Worm (Caenorhabditis elegans) whole organism, L2 larva: Measurements from ENCODE around the gene K05F1.10.

Experiments used
- C34F6.9 ChIP-seq: fragments of 150-350 bp; optimal IDR thresholded peaks from 2 replicates; lab custom pipeline; 2014; ENCODE audit warnings: missing biosample characterization, missing genetic modification characterization
- ZK546.5 ChIP-seq: sonication (generic microtip); optimal IDR thresholded peaks from 2 replicates; lab custom pipeline; 2017; ENCODE audit warnings: missing biosample characterization, missing genetic modification characterization
- ama-1 ChIP-seq: fragments of 150-350 bp; optimal IDR thresholded peaks from 2 replicates; lab custom pipeline; 2018; ENCODE audit warnings: inconsistent platforms
- crh-2 ChIP-seq: sonication (generic microtip); optimal IDR thresholded peaks from 2 replicates; lab custom pipeline; 2017; ENCODE audit warnings: missing biosample characterization, missing genetic modification characterization
- egl-27 ChIP-seq: sonication (generic microtip); optimal IDR thresholded peaks from 3 replicates; lab custom pipeline; 2017; ENCODE audit warnings: missing biosample characterization, missing genetic modification reagents, missing genetic modification characterization
- elt-1 ChIP-seq: fragments of 150-350 bp; optimal IDR thresholded peaks from 2 replicates; lab custom pipeline; 2014; ENCODE audit warnings: missing biosample characterization, missing genetic modification characterization
- lin-13 ChIP-seq: fragments of 150-350 bp; optimal IDR thresholded peaks from 2 replicates; lab custom pipeline; 2014; ENCODE audit warnings: missing biosample characterization, missing genetic modification reagents, missing genetic modification characterization
- mdl-1 ChIP-seq, 2 experiments: fragments of 150-350 bp in 1 of 2; sonication (generic microtip) in 1 of 2; optimal IDR thresholded peaks; 2 replicates each; lab custom pipeline; 2017; ENCODE audit warnings: missing biosample characterization in 2 of 2, missing genetic modification characterization in 2 of 2
- nhr-6 ChIP-seq: fragments of 150-350 bp; optimal IDR thresholded peaks from 2 replicates; lab custom pipeline; 2014; ENCODE audit warnings: missing biosample characterization, missing genetic modification characterization
- sma-9 ChIP-seq, 2 experiments: fragments of 150-350 bp in 1 of 2; sonication (generic microtip) in 1 of 2; optimal IDR thresholded peaks; 2 replicates each; lab custom pipeline; 2014 to 2016; ENCODE audit warnings: missing genetic modification characterization in 2 of 2, mild to moderate bottlenecking in 1 of 2, missing biosample characterization in 1 of 2, missing compliant biosample characterization in 1 of 2, missing genetic modification reagents in 1 of 2, moderate library complexity in 1 of 2
- ztf-11 ChIP-seq: sonication (generic microtip); optimal IDR thresholded peaks from 2 replicates; lab custom pipeline; 2017; ENCODE audit warnings: missing biosample characterization, missing genetic modification characterization
- ztf-4 ChIP-seq: fragments of 150-350 bp; optimal IDR thresholded peaks from 2 replicates; lab custom pipeline; 2014; ENCODE audit warnings: missing biosample characterization, missing genetic modification characterization

DNA sequence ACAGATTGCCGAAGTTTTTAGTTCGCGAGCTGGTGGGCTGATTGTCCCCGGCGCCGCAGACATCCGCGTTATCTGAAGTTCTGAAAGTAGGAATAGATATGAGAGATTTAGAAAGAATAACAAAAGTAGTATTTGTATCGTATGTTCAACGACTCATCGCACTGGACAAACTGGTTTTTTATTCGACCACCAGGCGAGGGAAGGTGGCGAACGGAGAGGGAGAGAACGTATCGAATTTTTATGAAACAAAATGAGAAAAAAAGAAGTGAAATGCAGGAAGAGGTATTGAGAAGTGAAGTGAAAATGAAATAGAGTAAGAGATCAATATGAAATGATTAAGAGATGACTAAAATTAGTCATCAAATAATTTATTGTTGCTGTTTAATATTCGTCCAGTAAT is 22.1 kb upstream of the K05F1.10 start, which contains the start of gene tbc-2:
- TF ChIP-seq ztf-11 (tag; lab: Kevin White, UChicago) (no peak), C34F6.9 (no peak), sma-9 (GFP tag; optimal IDR thresholded peaks at IDR 0.05; lab: Kevin White, UChicago) (no peak), sma-9 (tag; optimal IDR thresholded peaks at IDR 0.05; lab: Kevin White, UChicago) (no peak), lin-13 (no peak), crh-2 (tag; lab: Kevin White, UChicago) (no peak), ama-1 (lab: Kevin White, UChicago) (no peak), mdl-1 (tag; optimal IDR thresholded peaks at IDR 0.05; lab: Kevin White, UChicago) (no peak), elt-1 (tag; lab: Kevin White, UChicago) (no peak), egl-27 (tag; lab: Kevin White, UChicago) (no peak), nhr-6 (tag; lab: Kevin White, UChicago) (no peak), ZK546.5 (tag; lab: Kevin White, UChicago) (no peak), ztf-4 (tag; lab: Kevin White, UChicago) (no peak)
